Worm (Caenorhabditis elegans) whole organism, L4/young adult: ENCODE data around the gene clec-140.

ENCODE experiments used
- W03F9.2 ChIP-seq: fragments of 150-350 bp; optimal IDR thresholded peaks from 2 replicates; lab custom pipeline; 2014; ENCODE audit warnings: missing biosample characterization, missing genetic modification characterization
- dao-5 ChIP-seq: sonication (generic microtip); optimal IDR thresholded peaks from 2 replicates; lab custom pipeline; 2016; ENCODE audit warnings: missing genotype, missing genetic modification characterization, moderate library complexity, missing compliant biosample characterization
- him-1 ChIP-seq: sonication (generic microtip); optimal IDR thresholded peaks from 2 replicates; lab custom pipeline; 2016; ENCODE audit warnings: missing genotype, missing genetic modification reagents, missing genetic modification characterization, missing compliant biosample characterization

- TF ChIP-seq W03F9.2 (tag; lab: Kevin White, UChicago) (no peak), dao-5 (no peak), him-1 (tag; lab: Kevin White, UChicago) (no peak)
Measured at ce11 chrII:4638891-4639290, 34.0 kb upstream of the clec-140 start.
